Worm (Caenorhabditis elegans) whole organism, L3 larva: ENCODE data around the gene cdh-12.

ENCODE experiments used
- R02D3.7 ChIP-seq: fragments of 150-350 bp; optimal IDR thresholded peaks from 2 replicates; lab custom pipeline; 2014; ENCODE audit warnings: missing biosample characterization, missing genetic modification characterization
- ZK546.5 ChIP-seq: sonication (generic microtip); optimal IDR thresholded peaks from 2 replicates; lab custom pipeline; 2017; ENCODE audit warnings: missing biosample characterization, missing genetic modification characterization
- aly-2 ChIP-seq: fragments of 150-350 bp; optimal IDR thresholded peaks from 2 replicates; lab custom pipeline; 2014; ENCODE audit warnings: missing biosample characterization, missing genetic modification characterization
- ama-1 ChIP-seq: fragments of 150-350 bp; optimal IDR thresholded peaks from 2 replicates; lab custom pipeline; 2018
- ceh-16 ChIP-seq: sonication (generic microtip); optimal IDR thresholded peaks from 2 replicates; lab custom pipeline; 2017; ENCODE audit warnings: missing biosample characterization, missing genetic modification characterization
- ceh-28 ChIP-seq: fragments of 150-350 bp; optimal IDR thresholded peaks from 2 replicates; lab custom pipeline; 2014; ENCODE audit warnings: missing biosample characterization, missing genetic modification reagents, missing genetic modification characterization
- daf-12 ChIP-seq: fragments of 150-350 bp; optimal IDR thresholded peaks from 2 replicates; lab custom pipeline; 2014; ENCODE audit warnings: missing biosample characterization, missing genetic modification reagents, missing genetic modification characterization
- egl-27 ChIP-seq: sonication (generic microtip); optimal IDR thresholded peaks from 4 replicates; lab custom pipeline; 2017; ENCODE audit warnings: missing biosample characterization, missing genetic modification reagents, missing genetic modification characterization
- egl-5 ChIP-seq: fragments of 150-350 bp; optimal IDR thresholded peaks from 2 replicates; lab custom pipeline; 2017; ENCODE audit warnings: missing biosample characterization, missing genetic modification reagents, missing genetic modification characterization, inconsistent platforms
- elt-1 ChIP-seq: fragments of 150-350 bp; optimal IDR thresholded peaks from 2 replicates; lab custom pipeline; 2014; ENCODE audit warnings: missing biosample characterization, missing genetic modification characterization
- elt-2 ChIP-seq: sonication (generic microtip); optimal IDR thresholded peaks from 2 replicates; lab custom pipeline; 2016; ENCODE audit warnings: missing genetic modification reagents, mild to moderate bottlenecking, missing genetic modification characterization, missing compliant biosample characterization
- elt-3 ChIP-seq, 3 experiments: fragments of 150-350 bp in 1 of 3; sonication (generic microtip) in 2 of 3; optimal IDR thresholded peaks; 2 replicates in 2 of 3; 4 replicates in 1 of 3; lab custom pipeline; 2014 to 2017; ENCODE audit warnings: missing biosample characterization in 3 of 3, missing genetic modification characterization in 3 of 3
- fkh-10 ChIP-seq: sonication (generic microtip); optimal IDR thresholded peaks from 2 replicates; lab custom pipeline; 2017; ENCODE audit warnings: missing biosample characterization, missing genetic modification reagents, missing genetic modification characterization
- fos-1 ChIP-seq: fragments of 150-350 bp; optimal IDR thresholded peaks from 2 replicates; lab custom pipeline; 2014; ENCODE audit warnings: missing biosample characterization, missing genetic modification characterization
- jun-1 ChIP-seq: fragments of 150-350 bp; optimal IDR thresholded peaks from 2 replicates; lab custom pipeline; 2014; ENCODE audit warnings: missing biosample characterization, missing genetic modification reagents, missing genetic modification characterization
- lin-15B ChIP-seq: fragments of 150-350 bp; optimal IDR thresholded peaks from 2 replicates; lab custom pipeline; 2014; ENCODE audit warnings: missing biosample characterization, missing genetic modification characterization
- lin-39 ChIP-seq: fragments of 150-350 bp; optimal IDR thresholded peaks from 2 replicates; lab custom pipeline; 2018; ENCODE audit warnings: missing biosample characterization, missing genetic modification reagents, missing genetic modification characterization
- lsy-12 ChIP-seq: sonication (generic microtip); optimal IDR thresholded peaks from 2 replicates; lab custom pipeline; 2016; ENCODE audit warnings: mild to moderate bottlenecking, missing genetic modification characterization, missing compliant biosample characterization
- mdl-1 ChIP-seq: fragments of 150-350 bp; optimal IDR thresholded peaks from 2 replicates; lab custom pipeline; 2014; ENCODE audit warnings: missing biosample characterization, missing genetic modification characterization
- mml-1 ChIP-seq: fragments of 150-350 bp; sonication (generic microtip); optimal IDR thresholded peaks from 3 replicates; lab custom pipeline; 2014; ENCODE audit warnings: missing biosample characterization, missing genetic modification characterization
- nfya-1 ChIP-seq: sonication (generic microtip); optimal IDR thresholded peaks from 2 replicates; lab custom pipeline; 2017; ENCODE audit warnings: missing genetic modification characterization, mild to moderate bottlenecking, missing compliant biosample characterization, antibody characterized with exemption, moderate library complexity; ENCODE audit not compliant: insufficient read depth
- nhr-11 ChIP-seq: fragments of 150-350 bp; optimal IDR thresholded peaks from 2 replicates; lab custom pipeline; 2014; ENCODE audit warnings: missing biosample characterization, missing genetic modification characterization
- nhr-12 ChIP-seq: fragments of 150-350 bp; optimal IDR thresholded peaks from 2 replicates; lab custom pipeline; 2014; ENCODE audit warnings: missing biosample characterization, missing genetic modification characterization
- nhr-23 ChIP-seq: fragments of 150-350 bp; optimal IDR thresholded peaks from 2 replicates; lab custom pipeline; 2014; ENCODE audit warnings: missing biosample characterization, missing genetic modification reagents, missing genetic modification characterization
- nhr-237 ChIP-seq: fragments of 150-350 bp; optimal IDR thresholded peaks from 2 replicates; lab custom pipeline; 2014; ENCODE audit warnings: missing biosample characterization, missing genetic modification characterization
- nhr-25 ChIP-seq: sonication (generic microtip); optimal IDR thresholded peaks from 2 replicates; lab custom pipeline; 2017; ENCODE audit warnings: missing biosample characterization, missing genetic modification characterization
- nhr-28 ChIP-seq: fragments of 150-350 bp; optimal IDR thresholded peaks from 2 replicates; lab custom pipeline; 2014; ENCODE audit warnings: missing biosample characterization, missing genetic modification characterization
- nhr-43 ChIP-seq: sonication (generic microtip); optimal IDR thresholded peaks from 2 replicates; lab custom pipeline; 2016; ENCODE audit warnings: mild to moderate bottlenecking, missing genetic modification characterization, missing compliant biosample characterization; ENCODE audit not compliant: poor library complexity, severe bottlenecking
- nhr-67 ChIP-seq: fragments of 150-350 bp; optimal IDR thresholded peaks from 2 replicates; lab custom pipeline; 2014; ENCODE audit warnings: missing biosample characterization, missing genetic modification characterization
- nhr-77 ChIP-seq: fragments of 150-350 bp; optimal IDR thresholded peaks from 2 replicates; lab custom pipeline; 2014; ENCODE audit warnings: missing biosample characterization, missing genetic modification characterization
- pha-4 ChIP-seq: fragments of 150-350 bp; optimal IDR thresholded peaks from 2 replicates; lab custom pipeline; 2014; ENCODE audit warnings: missing biosample characterization, missing genetic modification reagents, missing genetic modification characterization
- pqm-1 ChIP-seq: fragments of 150-350 bp; optimal IDR thresholded peaks from 2 replicates; lab custom pipeline; 2017; ENCODE audit warnings: missing biosample characterization, missing genetic modification characterization, inconsistent platforms
- sea-2 ChIP-seq: fragments of 150-350 bp; sonication (generic microtip); optimal IDR thresholded peaks from 4 replicates; lab custom pipeline; 2014; ENCODE audit warnings: missing biosample characterization, missing genetic modification reagents, missing genetic modification characterization
- skn-1 ChIP-seq: fragments of 150-350 bp; optimal IDR thresholded peaks from 2 replicates; lab custom pipeline; 2014; ENCODE audit warnings: missing biosample characterization, missing genetic modification characterization
- snpc-4 ChIP-seq: fragments of 150-350 bp; optimal IDR thresholded peaks from 2 replicates; lab custom pipeline; 2014; ENCODE audit warnings: missing biosample characterization, missing genetic modification characterization
- tbx-2 ChIP-seq: sonication (generic microtip); optimal IDR thresholded peaks from 2 replicates; lab custom pipeline; 2016; ENCODE audit warnings: mild to moderate bottlenecking, missing genetic modification characterization, missing compliant biosample characterization
- zag-1 ChIP-seq: fragments of 150-350 bp; optimal IDR thresholded peaks from 2 replicates; lab custom pipeline; 2014; ENCODE audit warnings: missing biosample characterization, missing genetic modification characterization
- ztf-11 ChIP-seq: fragments of 150-350 bp; optimal IDR thresholded peaks from 2 replicates; lab custom pipeline; 2014; ENCODE audit warnings: missing biosample characterization, missing genetic modification characterization

cdh-12 gene

ce11 chrIII:1218998-1219397 is 67.2 kb downstream of the cdh-12 start:
- TF ChIP-seq pha-4 (tag; lab: Kevin White, UChicago) (no peak), nhr-12 (no peak), snpc-4 (tag; lab: Kevin White, UChicago) (no peak), tbx-2 (tag; lab: Kevin White, UChicago) (no peak), jun-1 (tag; lab: Kevin White, UChicago) (no peak)

ce11 chrIII:1220012-1220411 is 68.2 kb downstream of the cdh-12 start:
- TF ChIP-seq lin-39 (tag; lab: Kevin White, UChicago) (no peak), zag-1 (tag; lab: Kevin White, UChicago) (no peak), pqm-1 (tag; lab: Kevin White, UChicago) (peak; percentile 31), ZK546.5 (tag; lab: Kevin White, UChicago) (no peak), sea-2 (GFP tag; lab: Kevin White, UChicago) (no peak), pha-4 (tag; lab: Kevin White, UChicago) (peak; percentile 44), R02D3.7 (tag; lab: Kevin White, UChicago) (no peak), ama-1 (lab: Kevin White, UChicago) (no peak), lin-15B (tag; lab: Kevin White, UChicago) (no peak), tbx-2 (tag; lab: Kevin White, UChicago) (no peak), nhr-43 (no peak), nhr-25 (tag; lab: Kevin White, UChicago) (no peak), nhr-23 (tag; lab: Kevin White, UChicago) (no peak), elt-3 (tag; optimal IDR thresholded peaks at IDR 0.05; lab: Kevin White, UChicago) (no peak), nfya-1 (tag; lab: Kevin White, UChicago) (no peak), daf-12 (tag; lab: Kevin White, UChicago) (no peak), egl-27 (tag; lab: Kevin White, UChicago) (no peak), ceh-16 (tag; lab: Kevin White, UChicago) (no peak), elt-2 (tag; lab: Kevin White, UChicago) (peak; percentile 85), mdl-1 (no peak), nhr-77 (tag; lab: Kevin White, UChicago) (no peak), ceh-28 (no peak), egl-5 (no peak), nhr-67 (tag; lab: Kevin White, UChicago) (no peak)

ce11 chrIII:1221995-1222394 is 70.2 kb downstream of the cdh-12 start:
- TF ChIP-seq elt-2 (tag; lab: Kevin White, UChicago) (peak; percentile 74), ceh-16 (tag; lab: Kevin White, UChicago) (no peak), nhr-77 (tag; lab: Kevin White, UChicago) (no peak), ztf-11 (no peak), mml-1 (tag; lab: Kevin White, UChicago) (no peak), sea-2 (GFP tag; lab: Kevin White, UChicago) (no peak), nhr-12 (no peak), nhr-237 (tag; lab: Kevin White, UChicago) (no peak)
- TF ChIP-seq, all 47 proteins: peak for 1

ce11 chrIII:1223319-1224093 is 71.7 kb downstream of the cdh-12 start:
- TF ChIP-seq fkh-10 (no peak), skn-1 (no peak), fos-1 (no peak), ceh-28 (no peak), lin-39 (tag; lab: Kevin White, UChicago) (no peak), elt-2 (tag; lab: Kevin White, UChicago) (peak; percentile 65), ceh-16 (tag; lab: Kevin White, UChicago) (no peak), lsy-12 (no peak), jun-1 (tag; lab: Kevin White, UChicago) (peak; percentile 37), nhr-67 (tag; lab: Kevin White, UChicago) (no peak), R02D3.7 (tag; lab: Kevin White, UChicago) (no peak), aly-2 (no peak), nhr-12 (no peak), elt-1 (tag; lab: Kevin White, UChicago) (no peak), snpc-4 (tag; lab: Kevin White, UChicago) (no peak), pha-4 (tag; lab: Kevin White, UChicago) (peak; percentile 92), nhr-11 (tag; lab: Kevin White, UChicago) (no peak), mml-1 (tag; lab: Kevin White, UChicago) (no peak), zag-1 (tag; lab: Kevin White, UChicago) (no peak), pqm-1 (tag; lab: Kevin White, UChicago) (peak; percentile 38), nhr-28 (tag; lab: Kevin White, UChicago) (no peak), mdl-1 (no peak)
